Worm (Caenorhabditis elegans): ENCODE data around the gene let-19.

Gene let-19

DNA sequence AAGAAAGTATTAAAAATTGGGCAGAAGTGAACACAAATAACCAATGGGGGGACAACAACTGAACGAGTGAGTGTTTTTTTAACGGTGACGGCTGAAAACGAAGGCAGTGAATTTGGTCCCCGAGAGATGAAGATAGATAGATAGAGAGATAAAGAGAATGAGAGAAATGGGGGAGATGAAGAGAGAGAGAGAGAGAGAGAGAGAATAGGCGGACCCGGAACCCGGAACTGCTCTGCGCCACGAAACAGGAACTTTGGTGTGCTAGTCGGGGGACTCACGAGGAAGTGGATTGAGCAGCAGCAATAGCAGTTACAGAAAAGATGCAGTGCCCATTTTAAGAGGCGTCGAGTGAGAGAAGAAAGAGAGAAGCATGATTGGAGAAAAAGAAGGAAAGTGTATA is 25.6 kb downstream of the let-19 start (continued):
- TF ChIP-seq hif-1 (tag; optimal IDR thresholded peaks at IDR 0.05) (peak in 1 of 2 experiments; percentile 76), nhr-102 (tag; optimal IDR thresholded peaks at IDR 0.05) (no peak), nhr-41 (GFP tag; IDR thresholded peaks at IDR 0.05) (no peak), ZK337.2 (GFP tag; IDR thresholded peaks at IDR 0.05) (0 out of 2 replicates have a peak, but pooled peaks have one; percentile 35), dpl-1 (GFP tag; optimal IDR thresholded peaks at IDR 0.05) (no peak), mdt-29 (GFP tag; IDR thresholded peaks at IDR 0.05) (no peak), mdl-1 (tag; optimal IDR thresholded peaks at IDR 0.05) (peak; percentile 3 to 76), egl-43 (GFP tag; IDR thresholded peaks at IDR 0.05) (no peak), daf-8 (GFP tag; IDR thresholded peaks at IDR 0.05) (no peak), mes-2 (tag; optimal IDR thresholded peaks at IDR 0.05; ENCODE audit: poor library complexity, severe bottlenecking) (no peak), cey-2 (tag; optimal IDR thresholded peaks at IDR 0.05; ENCODE audit: borderline replicate concordance, insufficient read depth) (no peak), mep-1 (tag; optimal IDR thresholded peaks at IDR 0.05) (peak; percentile 77), nhr-48 (tag; optimal IDR thresholded peaks at IDR 0.05) (peak; percentile 54), Y5F2A.4 (GFP tag; optimal IDR thresholded peaks at IDR 0.05) (no peak), hlh-30 (tag; optimal IDR thresholded peaks at IDR 0.05; ENCODE audit: insufficient read depth) (peak; percentile 67), nhr-25 (tag; optimal IDR thresholded peaks at IDR 0.05; ENCODE audit: borderline replicate concordance, insufficient read depth) (no peak), hlh-11 (tag; optimal IDR thresholded peaks at IDR 0.05) (peak; percentile 57), spr-1 (tag; optimal IDR thresholded peaks at IDR 0.05) (no peak), daf-19 (GFP tag; conservative IDR thresholded peaks at IDR 0.05) (no peak), ceh-62 (tag; optimal IDR thresholded peaks at IDR 0.05) (no peak), F49E8.2 (tag; optimal IDR thresholded peaks at IDR 0.05; ENCODE audit: borderline replicate concordance) (no peak), dmd-6 (GFP tag; IDR thresholded peaks at IDR 0.05) (peak; percentile 76), madf-5 (GFP tag; IDR thresholded peaks at IDR 0.05) (no peak), F44E2.7 (GFP tag; IDR thresholded peaks at IDR 0.05) (no peak), ceh-82 (tag; optimal IDR thresholded peaks at IDR 0.05) (no peak), attf-4 (tag; optimal IDR thresholded peaks at IDR 0.05) (no peak), lin-29 (GFP tag; IDR thresholded peaks at IDR 0.05) (no peak), unc-62 (GFP tag; optimal IDR thresholded peaks at IDR 0.05 in 1 of 2) (peak in 1 of 2 experiments; percentile 88), unc-62 (tag; optimal IDR thresholded peaks at IDR 0.05) (no peak), ctbp-1 (GFP tag; IDR thresholded peaks at IDR 0.05) (no peak), ces-1 (GFP tag; optimal IDR thresholded peaks at IDR 0.05) (peak; percentile 25), D1046.2 (GFP tag; IDR thresholded peaks at IDR 0.05) (no peak), fos-1 (tag; optimal IDR thresholded peaks at IDR 0.05) (no peak), duxl-1 (tag; optimal IDR thresholded peaks at IDR 0.05; ENCODE audit: poor library complexity) (no peak), lsy-2 (tag; optimal IDR thresholded peaks at IDR 0.05) (peak; percentile 50 to 74), nhr-28 (tag; optimal IDR thresholded peaks at IDR 0.05) (no peak), arid-1 (GFP tag; conservative IDR thresholded peaks at IDR 0.05) (no peak), nhr-42 (GFP tag; IDR thresholded peaks at IDR 0.05) (no peak), Y48G9A.11 (GFP tag; IDR thresholded peaks at IDR 0.05) (no peak), pha-4 (GFP tag; IDR thresholded peaks at IDR 0.05) (no peak), pha-4 (tag; optimal IDR thresholded peaks at IDR 0.05) (no peak), Y105C5A.15 (GFP tag; IDR thresholded peaks at IDR 0.05) (no peak), mxl-2 (GFP tag; conservative IDR thresholded peaks at IDR 0.05) (no peak), snpc-1.2 (GFP tag; IDR thresholded peaks at IDR 0.05) (no peak), set-16 (GFP tag; IDR thresholded peaks at IDR 0.05) (peak; percentile 57; the same call in 1 of the 2 replicates), ceh-44 (GFP tag; IDR thresholded peaks at IDR 0.05) (no peak), skn-1 (tag; optimal IDR thresholded peaks at IDR 0.05) (no peak), zfp-2 (tag; optimal IDR thresholded peaks at IDR 0.05) (no peak), lin-39 (tag; optimal IDR thresholded peaks at IDR 0.05) (no peak), Y75B8A.6 (GFP tag; IDR thresholded peaks at IDR 0.05) (no peak), sdz-12 (GFP tag; optimal IDR thresholded peaks at IDR 0.05) (no peak)

Measured in whole organism, L4 larva.